Fruit fly (Drosophila melanogaster) whole organism, wandering third instar larva: ENCODE measurements around the gene CG5776.

Experiments used
- CG32264 ChIP-seq: fragments of 200-800 bp; sonication (Bioruptor generic); optimal IDR thresholded peaks from 2 replicates; lab custom pipeline; 2016; ENCODE audit warnings: missing biosample characterization, missing genetic modification characterization
- Dfd ChIP-seq: fragments of >200 bp; optimal IDR thresholded peaks from 2 replicates; lab custom pipeline; 2017; ENCODE audit warnings: missing biosample characterization, missing genetic modification characterization
- Hr78 ChIP-seq: fragments of >200 bp; optimal IDR thresholded peaks from 2 replicates; lab custom pipeline; 2017; ENCODE audit warnings: missing biosample characterization, missing genetic modification characterization
- Mio ChIP-seq: sonication (Bioruptor generic); optimal IDR thresholded peaks from 2 replicates; lab custom pipeline; 2016; ENCODE audit warnings: missing biosample characterization, missing genetic modification characterization
- Vsx2 ChIP-seq: fragments of 200-300, 225-300 bp; sonication (Bioruptor generic); optimal IDR thresholded peaks from 2 replicates; lab custom pipeline; 2018; ENCODE audit warnings: missing biosample characterization, missing genetic modification characterization; ENCODE audit not compliant: partially characterized antibody
- br ChIP-seq: fragments of 200-800 bp; sonication (Bioruptor generic); optimal IDR thresholded peaks from 2 replicates; lab custom pipeline; 2016; ENCODE audit warnings: missing biosample characterization, missing genetic modification characterization
- h ChIP-seq: fragments of 200-800 bp; sonication (Bioruptor generic); optimal IDR thresholded peaks from 3 replicates; lab custom pipeline; 2016; ENCODE audit warnings: missing biosample characterization, mild to moderate bottlenecking, missing genetic modification characterization
- tai ChIP-seq: sonication (Bioruptor generic); optimal IDR thresholded peaks from 2 replicates; lab custom pipeline; 2016; ENCODE audit warnings: missing biosample characterization, missing genetic modification characterization

- TF ChIP-seq Mio (no peak), tai (GFP tag; lab: Kevin White, UChicago) (no peak), CG32264 (no peak), Hr78 (GFP tag; lab: Kevin White, UChicago) (no peak), br (GFP tag; lab: Kevin White, UChicago) (no peak), Dfd (GFP tag; lab: Kevin White, UChicago) (no peak), h (GFP tag; lab: Kevin White, UChicago) (no peak), Vsx2 (GFP tag; lab: Kevin White, UChicago) (no peak)
Measured at dm6 chr2L:12718437-12719376, 14.5 kb upstream of the CG5776 start, which contains the start of gene MRP.
